Fruit fly (Drosophila melanogaster) whole organism, adult: ENCODE measurements around the gene QIL1.

ENCODE experiments used
- CG11617 ChIP-seq: fragments of 200-800 bp; sonication (Bioruptor generic); optimal IDR thresholded peaks from 2 replicates; lab custom pipeline; 2017; ENCODE audit warnings: mild to moderate bottlenecking, missing biosample characterization, missing genetic modification reagents, missing genetic modification characterization
- CG14711 ChIP-seq: fragments of 200-800 bp; sonication (Bioruptor generic); optimal IDR thresholded peaks from 2 replicates; lab custom pipeline; 2018; ENCODE audit warnings: missing biosample characterization, mild to moderate bottlenecking, missing genetic modification characterization, moderate library complexity
- CG33017 ChIP-seq: fragments of 200-800 bp; sonication (Bioruptor generic); optimal IDR thresholded peaks from 2 replicates; lab custom pipeline; 2018; ENCODE audit warnings: missing biosample characterization, mild to moderate bottlenecking, missing genetic modification characterization, moderate library complexity
- CG5204 ChIP-seq: fragments of 200-800 bp; sonication (Bioruptor generic); optimal IDR thresholded peaks from 2 replicates; lab custom pipeline; 2016; ENCODE audit warnings: missing biosample characterization, missing genetic modification characterization
- CG7101 ChIP-seq: fragments of 200-800 bp; sonication (Bioruptor generic); optimal IDR thresholded peaks from 2 replicates; lab custom pipeline; 2018; ENCODE audit warnings: missing biosample characterization, mild to moderate bottlenecking, missing genetic modification characterization, moderate library complexity
- Clk ChIP-seq: fragments of 200-800 bp; sonication (Bioruptor generic); optimal IDR thresholded peaks from 2 replicates; lab custom pipeline; 2017; ENCODE audit warnings: missing biosample characterization, missing genetic modification characterization
- Crg-1 ChIP-seq: fragments of 200-800 bp; sonication (Bioruptor generic); optimal IDR thresholded peaks from 2 replicates; lab custom pipeline; 2016; ENCODE audit warnings: missing biosample characterization, missing genetic modification characterization
- Mnt ChIP-seq: fragments of 200-800 bp; sonication (Bioruptor generic); optimal IDR thresholded peaks from 2 replicates; lab custom pipeline; 2016; ENCODE audit warnings: missing biosample characterization, mild to moderate bottlenecking, missing genetic modification characterization
- bab1 ChIP-seq: fragments of 200-800 bp; sonication (Bioruptor generic); optimal IDR thresholded peaks from 3 replicates; lab custom pipeline; 2019; ENCODE audit warnings: missing biosample characterization, mild to moderate bottlenecking, missing genetic modification characterization, moderate library complexity
- cic ChIP-seq: fragments of 200-800 bp; sonication (Bioruptor generic); optimal IDR thresholded peaks from 2 replicates; lab custom pipeline; 2017; ENCODE audit warnings: missing biosample characterization, mild to moderate bottlenecking, missing genetic modification characterization, moderate library complexity
- cnc ChIP-seq, 2 experiments: fragments of >200 bp; optimal IDR thresholded peaks; 2 replicates each; lab custom pipeline; 2017
- pad ChIP-seq: fragments of 200-800 bp; sonication (Bioruptor generic); optimal IDR thresholded peaks from 3 replicates; lab custom pipeline; 2017; ENCODE audit warnings: missing biosample characterization, missing genetic modification characterization, mild to moderate bottlenecking, moderate library complexity, missing genetic modification reagents
- tj ChIP-seq: fragments of 200-800 bp; sonication (Bioruptor generic); optimal IDR thresholded peaks from 3 replicates; lab custom pipeline; 2017; ENCODE audit warnings: missing biosample characterization, mild to moderate bottlenecking, missing genetic modification characterization, moderate library complexity
- toe ChIP-seq: fragments of 200-800 bp; sonication (Bioruptor generic); optimal IDR thresholded peaks from 2 replicates; lab custom pipeline; 2016; ENCODE audit warnings: missing biosample characterization, missing genetic modification characterization

dm6 chr3L:17470110-17470509 lies 4.4 kb downstream of the QIL1 start, which contains the start of gene SecCl:
- TF ChIP-seq CG11617 (GFP tag; lab: Kevin White, UChicago) (no peak), pad (GFP tag; lab: Kevin White, UChicago) (no peak), Crg-1 (GFP tag; lab: Kevin White, UChicago) (no peak), cnc (optimal IDR thresholded peaks at IDR 0.05; lab: Kevin White, UChicago) (no peak), CG14711 (tag; lab: Kevin White, UChicago) (no peak), bab1 (GFP tag; lab: Kevin White, UChicago) (no peak), tj (GFP tag; lab: Kevin White, UChicago) (no peak), toe (GFP tag; lab: Kevin White, UChicago) (no peak), Clk (GFP tag; lab: Kevin White, UChicago) (no peak), cic (GFP tag; lab: Kevin White, UChicago) (no peak), CG7101 (no peak), CG5204 (no peak), CG33017 (no peak), Mnt (GFP tag; lab: Kevin White, UChicago) (no peak)
